Worm (Caenorhabditis elegans) whole organism, L4/young adult: Measurements from ENCODE around the gene fut-5.

ENCODE experiments used
- W03F9.2 ChIP-seq: fragments of 150-350 bp; optimal IDR thresholded peaks from 2 replicates; lab custom pipeline; 2014; ENCODE audit warnings: missing biosample characterization, missing genetic modification characterization
- him-1 ChIP-seq: sonication (generic microtip); optimal IDR thresholded peaks from 2 replicates; lab custom pipeline; 2016; ENCODE audit warnings: missing genotype, missing genetic modification reagents, missing genetic modification characterization, missing compliant biosample characterization

- no peak for TF ChIP-seq W03F9.2 (tag; lab: Kevin White, UChicago)
- no peak for TF ChIP-seq him-1
Observed at ce11 chrII:4703011-4703410, 35.5 kb upstream of the fut-5 start.
